Worm (Caenorhabditis elegans) whole organism, L2 larva: ENCODE data around the gene str-93.

Source experiments
- alr-1 ChIP-seq: fragments of 150-350 bp; optimal IDR thresholded peaks from 2 replicates; lab custom pipeline; 2014; ENCODE audit warnings: missing biosample characterization, missing genetic modification characterization
- ama-1 ChIP-seq: fragments of 150-350 bp; optimal IDR thresholded peaks from 2 replicates; lab custom pipeline; 2018; ENCODE audit warnings: inconsistent platforms
- ceh-16 ChIP-seq: fragments of 150-350 bp; optimal IDR thresholded peaks from 2 replicates; lab custom pipeline; 2014; ENCODE audit warnings: missing biosample characterization, missing genetic modification characterization
- egl-27 ChIP-seq: sonication (generic microtip); optimal IDR thresholded peaks from 3 replicates; lab custom pipeline; 2017; ENCODE audit warnings: missing biosample characterization, missing genetic modification reagents, missing genetic modification characterization
- mab-5 ChIP-seq: fragments of 150-350 bp; optimal IDR thresholded peaks from 2 replicates; lab custom pipeline; 2014; ENCODE audit warnings: missing biosample characterization, missing genetic modification characterization
- nhr-10 ChIP-seq: sonication (generic microtip); optimal IDR thresholded peaks from 2 replicates; lab custom pipeline; 2017; ENCODE audit warnings: missing biosample characterization, missing genetic modification characterization
- nhr-11 ChIP-seq: fragments of 150-350 bp; optimal IDR thresholded peaks from 2 replicates; lab custom pipeline; 2014; ENCODE audit warnings: missing biosample characterization, missing genetic modification characterization
- nhr-237 ChIP-seq: fragments of 150-350 bp; optimal IDR thresholded peaks from 2 replicates; lab custom pipeline; 2014; ENCODE audit warnings: missing biosample characterization, missing genetic modification characterization
- unc-39 ChIP-seq: fragments of 150-350 bp; optimal IDR thresholded peaks from 2 replicates; lab custom pipeline; 2014; ENCODE audit warnings: missing biosample characterization, missing genetic modification characterization
- unc-62 ChIP-seq: fragments of 150-350 bp; optimal IDR thresholded peaks from 2 replicates; lab custom pipeline; 2014; ENCODE audit warnings: missing biosample characterization, missing genetic modification reagents, missing genetic modification characterization

DNA sequence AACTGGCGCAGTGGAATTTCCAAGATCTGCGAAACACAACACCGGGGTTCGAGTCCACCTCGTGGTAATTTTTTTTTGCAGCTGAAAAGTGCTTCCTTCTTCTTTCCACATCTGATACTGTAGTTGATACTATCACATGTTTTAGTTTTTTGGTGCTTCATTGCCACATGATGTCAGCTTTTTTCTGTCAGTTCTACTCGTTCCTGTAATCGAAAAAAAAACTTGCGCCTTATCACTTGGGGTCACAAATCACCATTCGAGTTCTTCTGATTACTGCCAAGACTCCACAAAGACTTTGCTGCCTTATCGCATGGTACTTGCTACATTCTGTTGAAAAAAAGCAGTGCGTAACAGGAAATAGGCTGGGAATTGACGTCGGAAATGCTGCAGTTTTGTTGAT lies 48.5 kb upstream of the str-93 start:
- TF ChIP-seq unc-62 (GFP tag; lab: Kevin White, UChicago) (no peak), ceh-16 (no peak), nhr-237 (no peak), nhr-11 (tag; lab: Kevin White, UChicago) (no peak), ama-1 (lab: Kevin White, UChicago) (no peak), mab-5 (tag; lab: Kevin White, UChicago) (no peak), unc-39 (tag; lab: Kevin White, UChicago) (no peak), egl-27 (no peak), nhr-10 (tag; lab: Kevin White, UChicago) (no peak), alr-1 (tag; lab: Kevin White, UChicago) (no peak)
